Fruit fly (Drosophila melanogaster): ENCODE data around the gene CG31089.

- TF ChIP-seq CG8301 (tag; optimal IDR thresholded peaks at IDR 0.05) (no peak), CG12605 (GFP tag; IDR thresholded peaks at IDR 0.05) (no peak), Pif1A (GFP tag; optimal IDR thresholded peaks at IDR 0.05) (no peak), CG8159 (tag; optimal IDR thresholded peaks at IDR 0.05) (no peak), CG32121 (GFP tag; IDR thresholded peaks at IDR 0.05) (no peak), CG10348 (GFP tag; IDR thresholded peaks at IDR 0.05) (no peak), Ets98B (GFP tag; IDR thresholded peaks at IDR 0.05) (no peak), EcR (GFP tag; optimal IDR thresholded peaks at IDR 0.05) (no peak), D1 (tag; optimal IDR thresholded peaks at IDR 0.05) (no peak), rn (GFP tag; IDR thresholded peaks at IDR 0.05) (no peak), gl (tag; optimal IDR thresholded peaks at IDR 0.05) (no peak), CG13204 (GFP tag; optimal IDR thresholded peaks at IDR 0.05) (no peak)
Measured at dm6 chr3R:25941310-25941709, 38.9 kb downstream of the CG31089 start.

All from whole organism, pupa.